Worm (Caenorhabditis elegans) whole organism, L1 larva: ENCODE data around the gene H13N06.7.

Source experiments
- C04F5.9 ChIP-seq: sonication (generic microtip); optimal IDR thresholded peaks from 2 replicates; lab custom pipeline; 2016; ENCODE audit warnings: missing genetic modification characterization, missing compliant biosample characterization
- nhr-12 ChIP-seq: sonication (generic microtip); optimal IDR thresholded peaks from 2 replicates; lab custom pipeline; 2017; ENCODE audit warnings: missing biosample characterization, missing genetic modification characterization
- nhr-77 ChIP-seq: fragments of 150-350 bp; optimal IDR thresholded peaks from 2 replicates; lab custom pipeline; 2014; ENCODE audit warnings: missing biosample characterization, missing genetic modification characterization
- skn-1 ChIP-seq: fragments of 150-350 bp; optimal IDR thresholded peaks from 2 replicates; lab custom pipeline; 2014; ENCODE audit warnings: missing biosample characterization, missing genetic modification characterization
- swsn-7 ChIP-seq: sonication (generic microtip); optimal IDR thresholded peaks from 2 replicates; lab custom pipeline; 2016; ENCODE audit warnings: missing genetic modification characterization, missing compliant biosample characterization
- tbx-2 ChIP-seq: sonication (generic microtip); optimal IDR thresholded peaks from 2 replicates; lab custom pipeline; 2016; ENCODE audit warnings: missing genetic modification characterization, missing compliant biosample characterization

DNA sequence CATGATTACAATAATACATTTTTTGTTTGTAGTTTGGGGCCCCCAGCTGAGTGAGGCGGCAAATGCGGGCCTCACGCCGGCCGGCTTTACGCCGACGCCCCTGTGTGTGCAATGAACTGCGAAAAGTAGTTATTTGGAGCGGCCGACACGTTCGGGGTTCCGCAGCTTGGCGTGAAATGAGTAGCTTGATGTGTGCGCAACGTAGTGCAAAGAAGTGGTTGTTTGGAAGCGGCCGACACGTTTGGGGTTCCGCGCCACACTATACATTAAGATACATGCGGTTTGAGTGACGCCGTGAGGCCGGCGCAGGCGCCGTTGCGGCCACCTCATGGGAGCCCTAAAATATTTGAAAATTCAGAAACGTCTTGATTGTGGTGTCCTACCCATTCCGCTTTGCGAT is 34.3 kb upstream of the H13N06.7 start:
- TF ChIP-seq swsn-7 (tag; lab: Kevin White, UChicago), result no peak
- no peak for TF ChIP-seq nhr-12 (tag; lab: Kevin White, UChicago)
- no peak for TF ChIP-seq nhr-77 (tag; lab: Kevin White, UChicago)
- TF ChIP-seq C04F5.9 (tag; lab: Kevin White, UChicago), result no peak
- no peak for TF ChIP-seq skn-1 (tag; lab: Kevin White, UChicago)
- TF ChIP-seq tbx-2 (tag; lab: Kevin White, UChicago), result no peak
